Worm (Caenorhabditis elegans) whole organism, L2 larva: ENCODE results near the gene C50B6.3.

ENCODE experiments used
- Y55F3AM.14 ChIP-seq: fragments of 200-800 bp; sonication (Bioruptor generic); optimal IDR thresholded peaks from 2 replicates; lab custom pipeline; 2018; ENCODE audit warnings: mild to moderate bottlenecking, missing genetic modification characterization, missing compliant biosample characterization
- ceh-82 ChIP-seq: fragments of 150-350 bp; optimal IDR thresholded peaks from 2 replicates; lab custom pipeline; 2014; ENCODE audit warnings: missing biosample characterization, missing genetic modification characterization
- elt-3 ChIP-seq: sonication (generic microtip); optimal IDR thresholded peaks from 2 replicates; lab custom pipeline; 2017; ENCODE audit warnings: missing biosample characterization, missing genetic modification characterization
- lin-13 ChIP-seq: fragments of 150-350 bp; optimal IDR thresholded peaks from 2 replicates; lab custom pipeline; 2014; ENCODE audit warnings: missing biosample characterization, missing genetic modification reagents, missing genetic modification characterization
- lin-39 ChIP-seq: fragments of 150-350 bp; optimal IDR thresholded peaks from 2 replicates; lab custom pipeline; 2014; ENCODE audit warnings: missing biosample characterization, missing genetic modification reagents, missing genetic modification characterization
- lsy-2 ChIP-seq, 2 experiments: fragments of 150-350 bp in 1 of 2; sonication (generic microtip) in 1 of 2; optimal IDR thresholded peaks; 2 replicates each; lab custom pipeline; 2014 to 2017; ENCODE audit warnings: missing biosample characterization in 2 of 2, missing genetic modification characterization in 2 of 2
- nhr-12 ChIP-seq: fragments of 150-350 bp; optimal IDR thresholded peaks from 2 replicates; lab custom pipeline; 2014; ENCODE audit warnings: missing biosample characterization, missing genetic modification characterization
- sma-9 ChIP-seq, 2 experiments: fragments of 150-350 bp in 1 of 2; sonication (generic microtip) in 1 of 2; optimal IDR thresholded peaks; 2 replicates each; lab custom pipeline; 2014 to 2016; ENCODE audit warnings: missing genetic modification characterization in 2 of 2, mild to moderate bottlenecking in 1 of 2, missing biosample characterization in 1 of 2, missing compliant biosample characterization in 1 of 2, missing genetic modification reagents in 1 of 2, moderate library complexity in 1 of 2
- unc-39 ChIP-seq: fragments of 150-350 bp; optimal IDR thresholded peaks from 2 replicates; lab custom pipeline; 2014; ENCODE audit warnings: missing biosample characterization, missing genetic modification characterization
- unc-62 ChIP-seq: fragments of 150-350 bp; optimal IDR thresholded peaks from 2 replicates; lab custom pipeline; 2014; ENCODE audit warnings: missing biosample characterization, missing genetic modification reagents, missing genetic modification characterization

DNA sequence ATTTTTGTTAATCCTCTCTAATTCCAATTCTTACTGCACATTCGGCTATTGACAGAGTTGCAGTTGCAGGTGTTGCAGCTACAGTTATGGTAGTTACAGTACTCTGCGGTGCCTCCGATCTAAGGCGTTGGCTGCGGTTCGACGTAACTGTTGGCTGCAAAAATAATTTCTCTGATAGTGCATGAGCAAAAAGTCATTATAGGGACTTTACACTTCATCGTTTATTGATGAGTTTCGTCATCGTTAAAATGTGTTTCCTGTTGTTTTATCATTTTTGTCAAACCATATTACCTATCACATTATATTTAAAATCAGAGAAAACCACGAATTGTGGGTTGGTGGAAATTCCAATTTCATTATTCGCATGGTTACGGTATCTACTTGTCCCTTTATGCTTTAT is 38.8 kb upstream of the C50B6.3 start:
- TF ChIP-seq lsy-2 (tag; optimal IDR thresholded peaks at IDR 0.05; lab: Kevin White, UChicago) (no peak), elt-3 (tag; lab: Kevin White, UChicago) (no peak), nhr-12 (tag; lab: Kevin White, UChicago) (no peak), Y55F3AM.14 (GFP tag; lab: Kevin White, UChicago) (no peak), sma-9 (GFP tag; optimal IDR thresholded peaks at IDR 0.05; lab: Kevin White, UChicago) (no peak), sma-9 (tag; optimal IDR thresholded peaks at IDR 0.05; lab: Kevin White, UChicago) (no peak), ceh-82 (tag; lab: Kevin White, UChicago) (no peak), unc-62 (no peak), unc-39 (tag; lab: Kevin White, UChicago) (no peak), lin-13 (GFP tag; lab: Kevin White, UChicago) (no peak), lin-39 (no peak)
